Worm (Caenorhabditis elegans): ENCODE measurements around the gene Y53G8B.2.

The Y53G8B.2 gene

DNA sequence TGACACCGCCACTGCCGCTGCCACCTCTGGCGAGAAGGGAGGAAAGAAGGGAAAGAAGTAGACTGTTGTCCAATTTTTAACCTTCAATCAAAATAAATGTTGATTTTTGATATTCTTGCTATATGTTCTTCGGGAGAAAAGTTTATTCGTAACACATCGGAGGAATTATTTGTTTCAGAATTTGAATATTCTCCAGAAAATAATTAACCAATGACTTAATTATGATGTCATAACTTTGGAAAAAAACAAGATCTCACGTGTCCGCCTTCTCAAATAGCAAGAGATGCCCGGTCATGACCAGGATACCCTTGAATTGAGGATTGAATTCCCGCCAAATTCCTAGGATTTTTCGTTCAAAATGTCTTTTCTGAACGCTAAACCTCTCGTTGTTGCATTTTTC, 34.7 kb downstream of the Y53G8B.2 start (continued):
- TF ChIP-seq dmd-8 (GFP tag; IDR thresholded peaks at IDR 0.05) (0 out of 2 replicates have a peak, but pooled peaks have one; percentile 17), ztf-11 (tag; optimal IDR thresholded peaks at IDR 0.05) (no peak), nhr-25 (tag; optimal IDR thresholded peaks at IDR 0.05; ENCODE audit: borderline replicate concordance, insufficient read depth) (no peak), spr-1 (tag; optimal IDR thresholded peaks at IDR 0.05) (no peak), aly-2 (tag; optimal IDR thresholded peaks at IDR 0.05) (no peak), ceh-20 (GFP tag; IDR thresholded peaks at IDR 0.05) (no peak), Y48G9A.11 (GFP tag; IDR thresholded peaks at IDR 0.05) (peak; percentile 85), F49E8.2 (tag; optimal IDR thresholded peaks at IDR 0.05; ENCODE audit: borderline replicate concordance) (peak; percentile 55), ceh-28 (tag; optimal IDR thresholded peaks at IDR 0.05) (no peak), nhr-6 (tag; optimal IDR thresholded peaks at IDR 0.05) (no peak)

DNA sequence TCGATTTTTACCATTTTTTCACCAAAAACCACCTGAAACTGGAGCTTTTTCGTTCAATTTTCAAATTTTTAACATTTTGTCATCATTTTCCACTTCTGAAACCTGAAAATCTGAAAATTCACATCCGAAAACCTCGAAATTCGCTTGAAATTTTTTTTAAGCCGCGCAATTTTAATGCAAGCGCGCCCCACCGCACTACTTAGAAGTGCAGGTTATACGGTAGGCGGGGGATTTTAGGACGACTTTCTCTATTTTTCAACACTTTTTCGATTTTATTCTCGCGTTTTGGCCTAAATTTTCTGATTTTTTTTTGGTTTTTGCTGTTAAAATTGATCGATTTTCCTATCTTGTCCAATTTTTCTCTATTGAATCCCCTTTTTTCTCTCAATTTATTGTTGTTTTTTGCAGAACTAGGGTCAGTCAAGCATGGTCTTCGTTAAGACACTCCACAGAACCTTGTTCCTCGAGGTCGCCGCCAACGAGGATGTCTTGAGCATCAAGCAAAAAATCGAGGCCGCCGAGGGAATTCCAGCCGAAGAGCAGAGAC, 35.8 kb downstream of the Y53G8B.2 start, which contains the start of gene ubl-1:
Gene ubl-1, plus strand, starts transcription at position 402 of the 547 bp plus-strand sequence.
- TF ChIP-seq lin-1 (GFP tag; IDR thresholded peaks at IDR 0.05) (no peak), mdl-1 (tag; optimal IDR thresholded peaks at IDR 0.05) (no peak), ceh-62 (tag; optimal IDR thresholded peaks at IDR 0.05) (no peak), zip-2 (tag; optimal IDR thresholded peaks at IDR 0.05) (peak; percentile 19), nhr-237 (tag; optimal IDR thresholded peaks at IDR 0.05) (no peak), F10B5.3 (tag; optimal IDR thresholded peaks at IDR 0.05) (no peak), nhr-77 (tag; optimal IDR thresholded peaks at IDR 0.05) (peak; percentile 88), spr-1 (tag; optimal IDR thresholded peaks at IDR 0.05) (no peak), T20F7.1 (GFP tag; optimal IDR thresholded peaks at IDR 0.05) (peak; percentile 89), ceh-32 (tag; optimal IDR thresholded peaks at IDR 0.05; ENCODE audit: poor library complexity) (no peak), T26A8.4 (GFP tag; IDR thresholded peaks at IDR 0.05) (peak; percentile 70), lin-29 (GFP tag; IDR thresholded peaks at IDR 0.05) (no peak), zfp-2 (tag; optimal IDR thresholded peaks at IDR 0.05) (peak; percentile 80), mxl-2 (GFP tag; conservative IDR thresholded peaks at IDR 0.05) (no peak), arid-1 (GFP tag; conservative IDR thresholded peaks at IDR 0.05) (peak; percentile 34; the same call in 1 of the 2 replicates), attf-4 (tag; optimal IDR thresholded peaks at IDR 0.05) (no peak), madf-9 (GFP tag; conservative IDR thresholded peaks at IDR 0.05) (no peak), unc-130 (GFP tag; optimal IDR thresholded peaks at IDR 0.05) (peak; percentile 40), mxl-3 (GFP tag; optimal IDR thresholded peaks at IDR 0.05) (peak; percentile 39), nhr-76 (tag; optimal IDR thresholded peaks at IDR 0.05) (no peak), dve-1 (tag; optimal IDR thresholded peaks at IDR 0.05; ENCODE audit: insufficient read depth) (peak; percentile 90), spr-3 (GFP tag; optimal IDR thresholded peaks at IDR 0.05) (no peak), R02D3.7 (tag; optimal IDR thresholded peaks at IDR 0.05) (no peak), ceh-28 (tag; optimal IDR thresholded peaks at IDR 0.05) (no peak), egl-43 (GFP tag; IDR thresholded peaks at IDR 0.05) (no peak), ceh-82 (tag; optimal IDR thresholded peaks at IDR 0.05) (no peak), zip-11 (GFP tag; IDR thresholded peaks at IDR 0.05) (no peak), aly-2 (tag; optimal IDR thresholded peaks at IDR 0.05) (no peak), dmd-6 (GFP tag; IDR thresholded peaks at IDR 0.05) (peak; percentile 48), mes-2 (tag; optimal IDR thresholded peaks at IDR 0.05; ENCODE audit: poor library complexity, severe bottlenecking) (peak; percentile 93), madf-5 (GFP tag; IDR thresholded peaks at IDR 0.05) (no peak), lsy-2 (tag; optimal IDR thresholded peaks at IDR 0.05) (peak; percentile 94 to 99), lin-13 (GFP tag; optimal IDR thresholded peaks at IDR 0.05) (peak; percentile 90), nhr-41 (GFP tag; IDR thresholded peaks at IDR 0.05) (no peak), egl-27 (tag; optimal IDR thresholded peaks at IDR 0.05) (no peak), php-3 (GFP tag; IDR thresholded peaks at IDR 0.05) (no peak), Y48G9A.11 (GFP tag; IDR thresholded peaks at IDR 0.05) (peak; percentile 61; the same call in 1 of the 2 replicates), pqm-1 (tag; optimal IDR thresholded peaks at IDR 0.05) (no peak), nhr-42 (GFP tag; IDR thresholded peaks at IDR 0.05) (no peak), lir-3 (tag; optimal IDR thresholded peaks at IDR 0.05) (no peak), ztf-7 (tag; optimal IDR thresholded peaks at IDR 0.05) (peak; percentile 38), mep-1 (tag; optimal IDR thresholded peaks at IDR 0.05) (peak; percentile 94), D1046.2 (GFP tag; IDR thresholded peaks at IDR 0.05) (no peak)
